Worm (Caenorhabditis elegans): ENCODE results near the gene sgt-1.

sgt-1 gene

ce11 chrII:4891012-4891775, 12.4 kb downstream of the sgt-1 start, which contains the start of gene gst-9 (continued):
- TF ChIP-seq hlh-17 (GFP tag; optimal IDR thresholded peaks at IDR 0.05; ENCODE audit: borderline replicate concordance) (no peak), C04F5.9 (tag; optimal IDR thresholded peaks at IDR 0.05) (no peak), sox-4 (tag; optimal IDR thresholded peaks at IDR 0.05) (no peak)

- TF ChIP-seq dpl-1 (GFP tag; optimal IDR thresholded peaks at IDR 0.05) (peak in 2 of 3 experiments; percentile 16 to 38), nhr-19 (GFP tag; conservative IDR thresholded peaks at IDR 0.05) (peak; percentile 26; the same call in 1 of the 2 replicates), nhr-71 (tag; optimal IDR thresholded peaks at IDR 0.05) (peak; percentile 70), zip-4 (GFP tag; optimal IDR thresholded peaks at IDR 0.05) (no peak), fkh-10 (GFP tag; optimal IDR thresholded peaks at IDR 0.05) (no peak), tlp-1 (tag; optimal IDR thresholded peaks at IDR 0.05) (no peak), lin-39 (tag; optimal IDR thresholded peaks at IDR 0.05) (peak; percentile 9), ztf-4 (tag; optimal IDR thresholded peaks at IDR 0.05) (no peak), unc-86 (tag; optimal IDR thresholded peaks at IDR 0.05) (no peak), nhr-237 (tag; optimal IDR thresholded peaks at IDR 0.05) (no peak), aha-1 (tag; optimal IDR thresholded peaks at IDR 0.05) (no peak), nhr-12 (tag; optimal IDR thresholded peaks at IDR 0.05) (no peak), blmp-1 (tag; optimal IDR thresholded peaks at IDR 0.05) (peak; percentile 25), nhr-77 (tag; optimal IDR thresholded peaks at IDR 0.05) (no peak), snu-23 (GFP tag; optimal IDR thresholded peaks at IDR 0.05) (peak; percentile 45), F16B12.6 (tag; optimal IDR thresholded peaks at IDR 0.05) (no peak), nhr-85 (tag) (peak; percentile 6), ceh-63 (GFP tag; optimal IDR thresholded peaks at IDR 0.05) (no peak), mep-1 (tag; optimal IDR thresholded peaks at IDR 0.05) (peak; percentile 27), xbp-1 (tag; optimal IDR thresholded peaks at IDR 0.05) (no peak), unc-98 (GFP tag; IDR thresholded peaks at IDR 0.05) (no peak), sox-4 (tag; optimal IDR thresholded peaks at IDR 0.05) (no peak), lin-15B (tag; optimal IDR thresholded peaks at IDR 0.05) (no peak), ces-1 (GFP tag; optimal IDR thresholded peaks at IDR 0.05) (no peak), isw-1 (GFP tag; IDR thresholded peaks at IDR 0.05) (no peak), unc-62 (GFP tag; optimal IDR thresholded peaks at IDR 0.05) (no peak), swsn-7 (tag; optimal IDR thresholded peaks at IDR 0.05) (peak; percentile 7), Y116A8C.19 (tag; optimal IDR thresholded peaks at IDR 0.05; ENCODE audit: borderline replicate concordance) (no peak), ceh-82 (tag; optimal IDR thresholded peaks at IDR 0.05) (no peak), sup-37 (GFP tag; optimal IDR thresholded peaks at IDR 0.05) (no peak), elt-3 (tag; optimal IDR thresholded peaks at IDR 0.05) (peak in 1 of 6 experiments; percentile 46), ztf-11 (tag; optimal IDR thresholded peaks at IDR 0.05) (no peak), lin-13 (GFP tag; optimal IDR thresholded peaks at IDR 0.05) (no peak), nhr-47 (tag; optimal IDR thresholded peaks at IDR 0.05) (no peak), efl-1 (optimal IDR thresholded peaks at IDR 0.05) (peak; percentile 26 to 35), efl-1 (GFP tag; optimal IDR thresholded peaks at IDR 0.05 in 1 of 2) (no peak), lsy-2 (tag; optimal IDR thresholded peaks at IDR 0.05) (peak; percentile 7 to 51), hlh-17 (GFP tag; optimal IDR thresholded peaks at IDR 0.05; ENCODE audit: borderline replicate concordance) (no peak), nhr-90 (tag; optimal IDR thresholded peaks at IDR 0.05; ENCODE audit: poor library complexity) (no peak), hlh-4 (tag; optimal IDR thresholded peaks at IDR 0.05) (no peak), irx-1 (tag; optimal IDR thresholded peaks at IDR 0.05) (no peak), nhr-20 (tag; optimal IDR thresholded peaks at IDR 0.05) (peak; percentile 42), lir-3 (tag; optimal IDR thresholded peaks at IDR 0.05; ENCODE audit: poor library complexity) (no peak), pag-3 (tag; optimal IDR thresholded peaks at IDR 0.05; ENCODE audit: borderline replicate concordance, insufficient read depth) (peak; percentile 41), ets-5 (GFP tag; IDR thresholded peaks at IDR 0.05) (no peak), ceh-88 (GFP tag; IDR thresholded peaks at IDR 0.05) (no peak)
Measured at ce11 chrII:4888527-4889487, 14.8 kb downstream of the sgt-1 start, which contains the start of gene pgm-1. TSS of gene pgm-1 (plus strand) at chrII:4889437.

Measured in whole organism, L1 larva.